Fruit fly (Drosophila melanogaster): ENCODE results near the gene SNF4Agamma.

dm6 chr3R:21124225-21124624 lies 16.3 kb upstream of the SNF4Agamma start:
- TF ChIP-seq usp (GFP tag; optimal IDR thresholded peaks at IDR 0.05), result no peak
- TF ChIP-seq Sp1 (GFP tag; optimal IDR thresholded peaks at IDR 0.05), result no peak
- TF ChIP-seq dsf (GFP tag; optimal IDR thresholded peaks at IDR 0.05; ENCODE audit: borderline replicate concordance), result no peak
- no peak for TF ChIP-seq Rel (GFP tag; optimal IDR thresholded peaks at IDR 0.05)
- peak; percentile 14 for TF ChIP-seq Rel (tag; optimal IDR thresholded peaks at IDR 0.05)
- no peak for TF ChIP-seq Hr78 (GFP tag; optimal IDR thresholded peaks at IDR 0.05)
- TF ChIP-seq h (GFP tag; optimal IDR thresholded peaks at IDR 0.05), result no peak
